Fruit fly (Drosophila melanogaster) S2 (cell line): ENCODE measurements around the gene CaBP1.

ENCODE experiments used
- CG8478 ChIP-seq: fragments of >200 bp; optimal IDR thresholded peaks from 2 replicates; lab custom pipeline; 2018
- CTCF ChIP-seq, 2 experiments: fragments of >200 bp; optimal IDR thresholded peaks; 2 replicates each; lab custom pipeline; 2018

CaBP1 gene

dm6 chr2L:16316410-16316809, 40.1 kb downstream of the CaBP1 start:
- TF ChIP-seq CG8478 (lab: Kevin White, UChicago) (no peak), CTCF (optimal IDR thresholded peaks at IDR 0.05; lab: Kevin White, UChicago) (no peak)

- TF ChIP-seq CG8478 (lab: Kevin White, UChicago) (no peak), CTCF (optimal IDR thresholded peaks at IDR 0.05; lab: Kevin White, UChicago) (no peak)
These were observed 40.7 kb downstream of the CaBP1 start for dm6 chr2L:16315844-16316243.

DNA sequence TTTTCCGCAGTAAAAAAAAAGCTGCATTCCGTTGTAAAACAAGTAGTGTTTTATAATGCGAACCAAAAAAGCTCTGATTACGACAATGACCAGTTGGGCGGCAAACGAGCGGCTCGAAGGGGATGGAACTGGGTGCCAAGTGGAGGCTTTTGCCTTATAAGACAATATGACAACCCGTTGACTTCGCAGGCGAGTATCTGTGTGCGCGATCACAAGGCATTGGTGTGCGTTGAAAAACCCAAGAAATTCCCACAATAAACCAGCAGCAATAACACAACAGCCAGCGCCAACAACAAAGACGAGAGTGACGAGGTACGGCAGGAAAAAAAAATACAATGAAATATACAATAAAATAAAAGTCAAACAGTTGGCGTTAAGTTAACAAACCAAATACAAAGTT, 41.5 kb downstream of the CaBP1 start:
- TF ChIP-seq CG8478 (lab: Kevin White, UChicago) (no peak), CTCF (optimal IDR thresholded peaks at IDR 0.05; lab: Kevin White, UChicago) (no peak)

DNA sequence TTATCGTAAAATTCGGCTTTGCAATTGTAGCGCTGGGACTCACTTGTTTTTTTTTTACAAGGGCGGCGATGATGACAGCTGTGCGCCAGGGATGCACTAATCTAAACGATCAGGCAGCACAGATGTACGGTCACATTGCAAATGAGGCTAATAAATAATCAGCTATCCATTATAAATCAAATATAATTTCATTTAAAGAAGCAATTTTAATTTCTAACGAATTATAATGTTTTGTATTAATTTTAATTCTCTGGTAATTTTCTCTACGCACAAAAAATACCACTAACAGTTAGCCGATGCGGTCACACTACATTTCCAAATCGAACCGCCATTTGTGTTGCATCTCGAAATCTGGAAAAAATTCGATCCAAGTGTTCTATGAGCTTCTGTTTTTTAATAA, 45.9 kb downstream of the CaBP1 start, which contains the start of the genes cni and fzy:
Gene cni, minus strand, starts transcription at position 79 of the 400 bp plus-strand sequence.
Gene fzy, plus strand, starts transcription at position 309 of the 400 bp plus-strand sequence.
- TF ChIP-seq CTCF (optimal IDR thresholded peaks at IDR 0.05; lab: Kevin White, UChicago) (peak in 1 of 2 experiments; percentile 6), CG8478 (lab: Kevin White, UChicago) (no peak)

- TF ChIP-seq CG8478 (lab: Kevin White, UChicago), result no peak
- TF ChIP-seq CTCF (optimal IDR thresholded peaks at IDR 0.05; lab: Kevin White, UChicago), result no peak
These were observed 49.4 kb downstream of the CaBP1 start, which contains the start of the genes CG5861 and Syx5 for dm6 chr2L:16307026-16307703. Gene CG5861, minus strand, starts transcription at chr2L:16307298. Gene Syx5, plus strand, starts transcription at chr2L:16307346.
